Worm (Caenorhabditis elegans): Measurements from ENCODE around the gene msp-79.

ce11 chrIV:9756647-9757424, 10.1 kb downstream of the msp-79 start:
- no peak for TF ChIP-seq ets-7 (tag; optimal IDR thresholded peaks at IDR 0.05)
- TF ChIP-seq ama-1 (optimal IDR thresholded peaks at IDR 0.05) = no peak
- no peak for TF ChIP-seq ceh-13 (GFP tag; optimal IDR thresholded peaks at IDR 0.05)
- TF ChIP-seq sea-1 (GFP tag; conservative IDR thresholded peaks at IDR 0.05) = no peak
- TF ChIP-seq pes-1 (GFP tag; IDR thresholded peaks at IDR 0.05) = no peak
- TF ChIP-seq scrt-1 (GFP tag; IDR thresholded peaks at IDR 0.05) = no peak
- no peak for TF ChIP-seq F13C5.2 (tag; optimal IDR thresholded peaks at IDR 0.05)
- no peak for TF ChIP-seq hmg-4 (GFP tag; optimal IDR thresholded peaks at IDR 0.05)
- TF ChIP-seq hnd-1 (tag; optimal IDR thresholded peaks at IDR 0.05) = no peak
- no peak for TF ChIP-seq flt-1 (GFP tag; IDR thresholded peaks at IDR 0.05)

Measured in whole organism, early embryonic.